Worm (Caenorhabditis elegans) whole organism, late embryonic: ENCODE measurements around the gene T07G12.3.

Source experiments
- C38D4.7 ChIP-seq: fragments of 200-800 bp; sonication (Bioruptor generic); optimal IDR thresholded peaks from 2 replicates; lab custom pipeline; 2018; ENCODE audit warnings: mild to moderate bottlenecking, missing genetic modification characterization, moderate library complexity, missing compliant biosample characterization
- ahr-1 ChIP-seq: sonication (generic microtip); optimal IDR thresholded peaks from 2 replicates; lab custom pipeline; 2016; ENCODE audit warnings: missing genetic modification characterization, missing compliant biosample characterization
- fkh-10 ChIP-seq: fragments of 150-350 bp; optimal IDR thresholded peaks from 2 replicates; lab custom pipeline; 2014; ENCODE audit warnings: missing biosample characterization, missing genetic modification reagents, missing genetic modification characterization
- lim-6 ChIP-seq: sonication (generic microtip); optimal IDR thresholded peaks from 2 replicates; lab custom pipeline; 2016; ENCODE audit warnings: missing genetic modification characterization, missing compliant biosample characterization

- TF ChIP-seq fkh-10 = no peak
- TF ChIP-seq ahr-1 (tag; lab: Kevin White, UChicago) = no peak
- no peak for TF ChIP-seq lim-6 (tag; lab: Kevin White, UChicago)
- TF ChIP-seq C38D4.7 (GFP tag; lab: Kevin White, UChicago) = no peak
Measured at ce11 chrIV:10545038-10545437, 11.3 kb downstream of the T07G12.3 start, which contains the start of gene T07G12.5.
